Worm (Caenorhabditis elegans): Measurements from ENCODE around the gene C08D8.1.

- no peak for TF ChIP-seq ref-1 (GFP tag; conservative IDR thresholded peaks at IDR 0.05)
- no peak for TF ChIP-seq flt-1 (GFP tag; IDR thresholded peaks at IDR 0.05)
- no peak for TF ChIP-seq ztf-23 (GFP tag; IDR thresholded peaks at IDR 0.05)
- no peak for TF ChIP-seq cog-1 (tag; optimal IDR thresholded peaks at IDR 0.05)
- no peak for TF ChIP-seq ztf-29 (GFP tag; IDR thresholded peaks at IDR 0.05)
- no peak for TF ChIP-seq tab-1 (GFP tag; IDR thresholded peaks at IDR 0.05)
These were observed 11.2 kb upstream of the C08D8.1 start, which contains the start of gene tmd-2 for ce11 chrV:8334360-8334759.
